Worm (Caenorhabditis elegans) whole organism, L2 larva: ENCODE data around the gene elt-3.

Experiments used
- Y55F3AM.14 ChIP-seq: fragments of 200-800 bp; sonication (Bioruptor generic); optimal IDR thresholded peaks from 2 replicates; lab custom pipeline; 2018; ENCODE audit warnings: mild to moderate bottlenecking, missing genetic modification characterization, missing compliant biosample characterization
- ceh-16 ChIP-seq: fragments of 150-350 bp; optimal IDR thresholded peaks from 2 replicates; lab custom pipeline; 2014; ENCODE audit warnings: missing biosample characterization, missing genetic modification characterization
- crh-2 ChIP-seq: sonication (generic microtip); optimal IDR thresholded peaks from 2 replicates; lab custom pipeline; 2017; ENCODE audit warnings: missing biosample characterization, missing genetic modification characterization
- elt-1 ChIP-seq: fragments of 150-350 bp; optimal IDR thresholded peaks from 2 replicates; lab custom pipeline; 2014; ENCODE audit warnings: missing biosample characterization, missing genetic modification characterization
- lin-11 ChIP-seq: fragments of 150-350 bp; sonication (generic microtip); optimal IDR thresholded peaks from 2 replicates; lab custom pipeline; 2014; ENCODE audit warnings: missing biosample characterization, missing genetic modification characterization, inconsistent platforms, mixed read lengths
- nhr-12 ChIP-seq: fragments of 150-350 bp; optimal IDR thresholded peaks from 2 replicates; lab custom pipeline; 2014; ENCODE audit warnings: missing biosample characterization, missing genetic modification characterization
- nhr-23 ChIP-seq: fragments of 150-350 bp; optimal IDR thresholded peaks from 2 replicates; lab custom pipeline; 2014; ENCODE audit warnings: missing biosample characterization, missing genetic modification reagents, missing genetic modification characterization
- nhr-237 ChIP-seq: fragments of 150-350 bp; optimal IDR thresholded peaks from 2 replicates; lab custom pipeline; 2014; ENCODE audit warnings: missing biosample characterization, missing genetic modification characterization
- nhr-25 ChIP-seq: fragments of 150-350 bp; sonication (generic microtip); optimal IDR thresholded peaks from 3 replicates; lab custom pipeline; 2014; ENCODE audit warnings: missing biosample characterization, missing genetic modification characterization
- sma-9 ChIP-seq, 2 experiments: fragments of 150-350 bp in 1 of 2; sonication (generic microtip) in 1 of 2; optimal IDR thresholded peaks; 2 replicates each; lab custom pipeline; 2014 to 2016; ENCODE audit warnings: missing genetic modification characterization in 2 of 2, mild to moderate bottlenecking in 1 of 2, missing biosample characterization in 1 of 2, missing compliant biosample characterization in 1 of 2, missing genetic modification reagents in 1 of 2, moderate library complexity in 1 of 2
- snpc-4 ChIP-seq: fragments of 150-350 bp; optimal IDR thresholded peaks from 2 replicates; lab custom pipeline; 2014; ENCODE audit warnings: missing biosample characterization, missing genetic modification characterization
- unc-55 ChIP-seq: fragments of 150-350 bp; sonication (generic microtip); optimal IDR thresholded peaks from 3 replicates; lab custom pipeline; 2014; ENCODE audit warnings: missing biosample characterization, missing genetic modification reagents, missing genetic modification characterization
- unc-62 ChIP-seq: fragments of 150-350 bp; optimal IDR thresholded peaks from 2 replicates; lab custom pipeline; 2014; ENCODE audit warnings: missing biosample characterization, missing genetic modification reagents, missing genetic modification characterization

- TF ChIP-seq ceh-16 (tag; lab: Kevin White, UChicago) (no peak), nhr-237 (no peak), Y55F3AM.14 (GFP tag; lab: Kevin White, UChicago) (no peak), snpc-4 (tag; lab: Kevin White, UChicago) (no peak), nhr-23 (tag; lab: Kevin White, UChicago) (no peak), crh-2 (tag; lab: Kevin White, UChicago) (no peak), unc-62 (GFP tag; lab: Kevin White, UChicago) (no peak), unc-55 (no peak), sma-9 (GFP tag; optimal IDR thresholded peaks at IDR 0.05; lab: Kevin White, UChicago) (no peak), sma-9 (tag; optimal IDR thresholded peaks at IDR 0.05; lab: Kevin White, UChicago) (no peak), lin-11 (tag; lab: Kevin White, UChicago) (no peak), nhr-12 (tag; lab: Kevin White, UChicago) (no peak), nhr-25 (no peak), elt-1 (tag; lab: Kevin White, UChicago) (no peak)
These were observed 31.3 kb upstream of the elt-3 start, which contains the start of gene sra-39 for ce11 chrX:13903328-13903727.
